Worm (Caenorhabditis elegans): Measurements from ENCODE around the gene fbxa-4.

- TF ChIP-seq ZK546.5 (tag; optimal IDR thresholded peaks at IDR 0.05): no peak
- TF ChIP-seq pqm-1 (tag; optimal IDR thresholded peaks at IDR 0.05): no peak
- no peak for TF ChIP-seq ztf-4 (tag; optimal IDR thresholded peaks at IDR 0.05)
- peak; percentile 85 for TF ChIP-seq elt-1 (tag; optimal IDR thresholded peaks at IDR 0.05)
- no peak for TF ChIP-seq unc-39 (tag; optimal IDR thresholded peaks at IDR 0.05)
- no peak for TF ChIP-seq zag-1 (tag; optimal IDR thresholded peaks at IDR 0.05)
These were observed 21.4 kb upstream of the fbxa-4 start for ce11 chrII:2436757-2437156.
